Fruit fly (Drosophila melanogaster): ENCODE measurements around the gene MED30.

DNA sequence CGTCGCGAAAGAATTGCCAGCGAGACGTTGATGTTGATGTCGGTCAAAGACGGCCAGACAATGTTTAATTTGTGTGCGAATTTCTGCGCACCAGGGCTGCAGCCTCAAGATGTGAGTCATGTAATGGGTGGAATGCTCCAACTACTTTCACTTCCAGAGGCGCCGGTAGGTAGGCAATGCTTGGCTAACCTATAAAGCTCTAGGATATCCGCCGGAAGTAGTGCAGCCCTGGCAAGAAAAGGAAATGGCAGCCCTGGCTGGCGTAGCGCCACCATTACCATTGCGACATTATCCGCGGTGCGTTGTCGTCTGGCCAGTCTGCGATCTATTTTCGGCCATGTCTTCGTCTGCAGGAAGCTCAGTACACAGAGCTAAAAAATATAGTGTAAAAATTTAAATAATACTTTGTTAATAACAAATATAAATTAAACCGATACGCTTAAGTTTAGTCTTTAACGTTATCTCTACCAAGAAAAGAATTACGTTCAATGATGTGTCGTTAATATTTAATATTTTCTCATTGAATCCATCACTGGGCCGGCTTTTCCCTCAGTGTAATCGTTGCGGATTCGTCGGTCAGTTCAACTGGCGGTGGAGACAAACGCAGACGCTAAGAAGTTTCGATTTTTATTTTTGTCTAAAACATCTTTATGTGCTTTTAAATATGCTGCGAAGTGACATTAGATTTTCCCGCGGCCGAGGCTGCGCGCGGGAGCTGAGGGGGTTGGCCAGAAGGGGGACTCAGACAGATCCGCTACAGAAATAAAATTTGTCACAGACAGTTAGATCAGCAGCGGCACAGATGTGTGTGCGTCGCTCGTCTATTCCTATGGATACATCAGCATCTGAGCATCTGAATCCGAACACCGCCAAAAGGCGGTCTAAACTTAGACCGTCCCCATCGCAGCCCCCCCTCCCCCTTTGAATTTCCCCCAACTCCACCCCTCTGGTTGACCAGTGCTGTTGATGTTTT lies 42.0 kb downstream of the MED30 start:
- TF ChIP-seq pan (optimal IDR thresholded peaks at IDR 0.05) (no peak), fru (GFP tag; optimal IDR thresholded peaks at IDR 0.05) (peak; percentile 58), Hr78 (GFP tag; optimal IDR thresholded peaks at IDR 0.05) (no peak), Dfd (GFP tag; optimal IDR thresholded peaks at IDR 0.05) (no peak), Rel (GFP tag; optimal IDR thresholded peaks at IDR 0.05) (no peak), Rel (tag; optimal IDR thresholded peaks at IDR 0.05) (peak; percentile 7), Sp1 (GFP tag; optimal IDR thresholded peaks at IDR 0.05) (peak; percentile 62), dl (GFP tag; optimal IDR thresholded peaks at IDR 0.05; ENCODE audit: insufficient read depth in 1 of 2, partially characterized antibody in 2 of 2) (no peak), sv (GFP tag; optimal IDR thresholded peaks at IDR 0.05) (peak; percentile 11), Hr83 (GFP tag; optimal IDR thresholded peaks at IDR 0.05; ENCODE audit: poor library complexity, severe bottlenecking) (no peak)
